Worm (Caenorhabditis elegans) whole organism, L1 larva: ENCODE measurements around the gene fbxa-61.
A peak's percentile ranks its signal among the peaks of the same experiment; 100 is the strongest.

ENCODE experiments used
- C04F5.9 ChIP-seq: sonication (generic microtip); optimal IDR thresholded peaks from 2 replicates; lab custom pipeline; 2016; ENCODE audit warnings: missing genetic modification characterization, missing compliant biosample characterization
- ama-1 ChIP-seq: fragments of 150-350 bp; optimal IDR thresholded peaks from 2 replicates; lab custom pipeline; 2014
- blmp-1 ChIP-seq: fragments of 150-350 bp; optimal IDR thresholded peaks from 2 replicates; lab custom pipeline; 2014; ENCODE audit warnings: missing biosample characterization, missing genetic modification characterization
- ceh-90 ChIP-seq: sonication (generic microtip); optimal IDR thresholded peaks from 2 replicates; lab custom pipeline; 2016; ENCODE audit warnings: missing genetic modification characterization, missing compliant biosample characterization
- elt-2 ChIP-seq: sonication (generic microtip); optimal IDR thresholded peaks from 2 replicates; lab custom pipeline; 2016; ENCODE audit warnings: missing genetic modification characterization, mild to moderate bottlenecking, inconsistent platforms, missing compliant biosample characterization, missing genetic modification reagents
- fkh-10 ChIP-seq: sonication (generic microtip); optimal IDR thresholded peaks from 2 replicates; lab custom pipeline; 2017; ENCODE audit warnings: missing biosample characterization, missing genetic modification reagents, missing genetic modification characterization
- hlh-4 ChIP-seq: sonication (generic microtip); optimal IDR thresholded peaks from 2 replicates; lab custom pipeline; 2016; ENCODE audit warnings: mild to moderate bottlenecking, missing genetic modification characterization, missing compliant biosample characterization
- hpl-2 ChIP-seq: fragments of 150-350 bp; optimal IDR thresholded peaks from 2 replicates; lab custom pipeline; 2014; ENCODE audit warnings: missing biosample characterization, missing genetic modification reagents, missing genetic modification characterization
- isw-1 ChIP-seq: fragments of 200-800 bp; sonication (Bioruptor generic); IDR thresholded peaks from 2 replicates; pipeline ENCODE4 v1.3.6; 2022; ENCODE audit warnings: missing genetic modification characterization, missing compliant biosample characterization
- jun-1 ChIP-seq: fragments of 150-350 bp; optimal IDR thresholded peaks from 2 replicates; lab custom pipeline; 2014; ENCODE audit warnings: missing biosample characterization, missing genetic modification reagents, missing genetic modification characterization
- lin-14 ChIP-seq: fragments of 200-800 bp; sonication (Bioruptor generic); optimal IDR thresholded peaks from 2 replicates; lab custom pipeline; 2018; ENCODE audit warnings: mild to moderate bottlenecking, missing genetic modification characterization, moderate library complexity, missing compliant biosample characterization
- mef-2 ChIP-seq: fragments of 150-350 bp; optimal IDR thresholded peaks from 2 replicates; lab custom pipeline; 2014; ENCODE audit warnings: missing biosample characterization, missing genetic modification characterization
- nhr-12 ChIP-seq: sonication (generic microtip); optimal IDR thresholded peaks from 2 replicates; lab custom pipeline; 2017; ENCODE audit warnings: missing biosample characterization, missing genetic modification characterization
- nhr-77 ChIP-seq: fragments of 150-350 bp; optimal IDR thresholded peaks from 2 replicates; lab custom pipeline; 2014; ENCODE audit warnings: missing biosample characterization, missing genetic modification characterization
- pqm-1 ChIP-seq: sonication (generic microtip); optimal IDR thresholded peaks from 3 replicates; lab custom pipeline; 2017; ENCODE audit warnings: missing biosample characterization, missing genetic modification characterization
- skn-1 ChIP-seq: fragments of 150-350 bp; optimal IDR thresholded peaks from 2 replicates; lab custom pipeline; 2014; ENCODE audit warnings: missing biosample characterization, missing genetic modification characterization
- sptf-1 ChIP-seq: fragments of 150-350 bp; optimal IDR thresholded peaks from 2 replicates; lab custom pipeline; 2014; ENCODE audit warnings: missing biosample characterization, missing genetic modification characterization
- sup-37 ChIP-seq: fragments of 200-800 bp; sonication (Bioruptor generic); optimal IDR thresholded peaks from 2 replicates; lab custom pipeline; 2018; ENCODE audit warnings: mild to moderate bottlenecking, missing genetic modification characterization, missing compliant biosample characterization
- unc-62 ChIP-seq: fragments of 150-350 bp; optimal IDR thresholded peaks from 2 replicates; lab custom pipeline; 2014; ENCODE audit warnings: missing biosample characterization, missing genetic modification reagents, missing genetic modification characterization
- zag-1 ChIP-seq: fragments of 150-350 bp; optimal IDR thresholded peaks from 2 replicates; lab custom pipeline; 2014; ENCODE audit warnings: missing biosample characterization, missing genetic modification characterization

fbxa-61 gene

DNA sequence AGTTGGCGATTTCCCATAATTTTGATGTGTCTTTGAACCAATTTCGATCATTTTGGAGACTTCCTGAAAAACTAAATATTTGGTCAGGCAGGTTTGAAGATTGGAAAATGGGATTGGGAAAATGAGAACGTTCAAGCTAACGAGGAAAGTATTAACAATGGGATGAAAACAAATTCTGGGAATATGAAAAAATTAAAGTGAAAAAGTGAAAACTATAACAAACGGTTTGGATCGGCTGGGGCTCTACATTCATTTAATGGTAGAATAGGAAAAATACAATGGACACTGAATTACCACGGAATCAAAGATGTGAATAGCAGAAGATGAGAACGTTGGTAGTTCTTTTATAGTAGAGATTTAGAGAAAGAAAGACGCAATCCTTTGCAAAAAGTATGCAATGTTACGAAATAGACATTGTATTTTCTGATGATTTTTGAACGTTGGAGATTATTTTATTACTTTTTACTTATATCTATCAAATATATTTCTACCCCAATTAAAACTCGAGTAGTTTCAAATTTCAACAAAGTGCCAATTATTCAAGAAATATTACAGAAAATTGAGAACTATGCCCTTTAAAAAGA is 49.7 kb downstream of the fbxa-61 start, which contains the start of gene fbxa-50:
TSS of gene fbxa-50 (minus strand) at position 51 of the 584 bp plus-strand sequence.
- TF ChIP-seq sup-37 (GFP tag; lab: Kevin White, UChicago) (no peak), skn-1 (tag; lab: Kevin White, UChicago) (peak; percentile 21)

DNA sequence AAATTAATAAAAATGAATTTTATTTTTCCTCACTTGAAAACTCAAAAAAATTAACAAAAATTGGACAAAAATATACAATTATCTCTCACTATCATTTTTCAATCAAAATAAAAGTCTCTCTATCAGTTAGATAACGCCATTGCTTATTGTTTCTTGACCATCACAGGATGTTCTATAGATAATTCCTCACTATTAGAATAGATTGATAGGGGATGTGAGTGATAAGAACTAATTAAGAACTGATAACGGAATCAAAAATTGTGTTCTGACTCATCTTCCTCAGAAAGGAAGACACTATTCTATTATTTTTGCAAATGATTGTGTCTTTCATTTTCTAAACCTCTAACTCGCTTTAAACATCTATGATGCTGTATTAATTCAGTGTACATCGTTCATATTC is 50.3 kb downstream of the fbxa-61 start:
- TF ChIP-seq hlh-4 (tag; lab: Kevin White, UChicago) (no peak), elt-2 (tag; lab: Kevin White, UChicago) (peak; percentile 87), unc-62 (GFP tag; lab: Kevin White, UChicago) (no peak), lin-14 (GFP tag; lab: Kevin White, UChicago) (no peak), sptf-1 (tag; lab: Kevin White, UChicago) (no peak), fkh-10 (GFP tag; lab: Kevin White, UChicago) (no peak), jun-1 (tag; lab: Kevin White, UChicago) (peak; percentile 75), nhr-12 (tag; lab: Kevin White, UChicago) (no peak), hpl-2 (GFP tag; lab: Kevin White, UChicago) (no peak), mef-2 (tag; lab: Kevin White, UChicago) (no peak), nhr-77 (no peak), pqm-1 (tag; lab: Kevin White, UChicago) (peak; percentile 35), ceh-90 (no peak), isw-1 (GFP tag; lab: Robert Waterston, UW) (no peak), blmp-1 (tag; lab: Kevin White, UChicago) (no peak), C04F5.9 (no peak), zag-1 (no peak), ama-1 (lab: Kevin White, UChicago) (no peak)
